Fruit fly (Drosophila melanogaster) whole organism, embryonic: ENCODE measurements around the gene Cht6.

Source experiments
- Asciz ChIP-seq: fragments of 200-800 bp; sonication (Bioruptor generic); optimal IDR thresholded peaks from 2 replicates; lab custom pipeline; 2017; ENCODE audit warnings: missing biosample characterization, mild to moderate bottlenecking, missing genetic modification characterization, missing genetic modification reagents
- CG10565 ChIP-seq: fragments of 200-800 bp; sonication (Bioruptor generic); optimal IDR thresholded peaks from 3 replicates; lab custom pipeline; 2016; ENCODE audit warnings: missing biosample characterization, mild to moderate bottlenecking, missing genetic modification characterization
- CG12155 ChIP-seq: fragments of 200-800 bp; sonication (Bioruptor generic); optimal IDR thresholded peaks from 3 replicates; lab custom pipeline; 2016; ENCODE audit warnings: missing biosample characterization, missing genetic modification characterization
- CG12391 ChIP-seq: fragments of 200-800 bp; sonication (Bioruptor generic); optimal IDR thresholded peaks from 3 replicates; lab custom pipeline; 2018; ENCODE audit warnings: missing biosample characterization, mild to moderate bottlenecking, missing genetic modification characterization, moderate library complexity
- CG14014 ChIP-seq: fragments of 200-800 bp; sonication (Bioruptor generic); IDR thresholded peaks from 2 replicates; pipeline ENCODE4 v1.3.6; 2022; ENCODE audit warnings: missing biosample characterization, missing genetic modification characterization
- CG15269 ChIP-seq: fragments of 200-800 bp; sonication (Bioruptor generic); optimal IDR thresholded peaks from 2 replicates; lab custom pipeline; 2018; ENCODE audit warnings: missing biosample characterization, mild to moderate bottlenecking, missing genetic modification characterization, moderate library complexity
- CG15696 ChIP-seq: fragments of 200-800 bp; sonication (Bioruptor generic); optimal IDR thresholded peaks from 2 replicates; lab custom pipeline; 2019; ENCODE audit warnings: missing biosample characterization, mild to moderate bottlenecking, missing genetic modification characterization, moderate library complexity
- CG16779 ChIP-seq: fragments of 200-800 bp; sonication (Bioruptor generic); IDR thresholded peaks from 2 replicates; pipeline ENCODE4 v1.3.6; 2022; ENCODE audit warnings: missing biosample characterization, missing genetic modification characterization
- CG16813 ChIP-seq: fragments of 200-800 bp; sonication (Bioruptor generic); IDR thresholded peaks from 3 replicates; pipeline ENCODE4 v1.3.6; 2022; ENCODE audit warnings: missing biosample characterization, missing genetic modification characterization; ENCODE audit not compliant: partially characterized antibody
- CG16863 ChIP-seq: fragments of 200-800 bp; sonication (Bioruptor generic); optimal IDR thresholded peaks from 3 replicates; lab custom pipeline; 2016; ENCODE audit warnings: missing biosample characterization, missing genetic modification characterization
- CG1792 ChIP-seq: fragments of 200-800 bp; sonication (Bioruptor generic); optimal IDR thresholded peaks from 2 replicates; lab custom pipeline; 2016; ENCODE audit warnings: missing biosample characterization, missing genetic modification characterization
- CG30403 ChIP-seq: fragments of 200-800 bp; sonication (Bioruptor generic); optimal IDR thresholded peaks from 3 replicates; lab custom pipeline; 2016; ENCODE audit warnings: missing biosample characterization, missing genetic modification characterization
- CG30431 ChIP-seq: fragments of 200-800 bp; sonication (Bioruptor generic); optimal IDR thresholded peaks from 2 replicates; lab custom pipeline; 2017; ENCODE audit warnings: missing biosample characterization, missing genetic modification characterization
- CG31224 ChIP-seq: fragments of 200-800 bp; sonication (Bioruptor generic); IDR thresholded peaks from 2 replicates; pipeline ENCODE4 v1.3.6; 2022; ENCODE audit warnings: missing biosample characterization, missing genetic modification characterization
- CG32767 ChIP-seq: fragments of 200-800 bp; sonication (Bioruptor generic); IDR thresholded peaks from 2 replicates; pipeline ENCODE4 v1.3.6; 2022; ENCODE audit warnings: missing biosample characterization, missing genetic modification characterization
- CG33213 ChIP-seq: fragments of 200-800 bp; sonication (Bioruptor generic); optimal IDR thresholded peaks from 3 replicates; lab custom pipeline; 2016; ENCODE audit warnings: missing biosample characterization, missing genetic modification characterization
- CG6689 ChIP-seq: fragments of 200-800 bp; sonication (Bioruptor generic); IDR thresholded peaks from 2 replicates; pipeline ENCODE4 v1.3.6; 2022; ENCODE audit warnings: missing biosample characterization, missing genetic modification characterization
- CG7786 ChIP-seq: fragments of 200-800 bp; sonication (Bioruptor generic); optimal IDR thresholded peaks from 2 replicates; lab custom pipeline; 2016; ENCODE audit warnings: missing biosample characterization, missing genetic modification characterization
- CG8290 ChIP-seq, 3 experiments: fragments of 200-800 bp; sonication (Bioruptor generic); optimal IDR thresholded peaks; 2 replicates each; lab custom pipeline; 2016 to 2019; ENCODE audit warnings: missing biosample characterization in 3 of 3, missing genetic modification characterization in 3 of 3, mild to moderate bottlenecking in 2 of 3, moderate library complexity in 1 of 3
- CG8388 ChIP-seq: fragments of 200-800 bp; sonication (Bioruptor generic); optimal IDR thresholded peaks from 2 replicates; lab custom pipeline; 2019; ENCODE audit warnings: missing biosample characterization, mild to moderate bottlenecking, missing genetic modification characterization, moderate library complexity
- CG8478 ChIP-seq: fragments of >200 bp; optimal IDR thresholded peaks from 2 replicates; lab custom pipeline; 2018
- CG9215 ChIP-seq: fragments of 200-800 bp; sonication (Bioruptor generic); IDR thresholded peaks from 2 replicates; pipeline ENCODE4 v1.3.6; 2022; ENCODE audit warnings: missing biosample characterization, missing genetic modification characterization
- Mes4 ChIP-seq: fragments of 200-800 bp; sonication (Bioruptor generic); optimal IDR thresholded peaks from 2 replicates; lab custom pipeline; 2016; ENCODE audit warnings: missing biosample characterization, missing genetic modification characterization
- Myb ChIP-seq: fragments of 200-800 bp; sonication (Bioruptor generic); optimal IDR thresholded peaks from 2 replicates; lab custom pipeline; 2016; ENCODE audit warnings: missing biosample characterization, missing genetic modification characterization
- Sin3A ChIP-seq: fragments of >200 bp; optimal IDR thresholded peaks from 2 replicates; lab custom pipeline; 2018
- Stat92E ChIP-seq, 3 experiments: fragments of >200 bp in 2 of 3; fragments of 200-800 bp in 1 of 3; sonication (Bioruptor generic) in 1 of 3; optimal IDR thresholded peaks; 2 replicates each; lab custom pipeline; 2017 to 2019; ENCODE audit warnings: missing biosample characterization in 3 of 3, missing genetic modification characterization in 3 of 3, mild to moderate bottlenecking in 1 of 3, moderate library complexity in 1 of 3
- Xrp1 ChIP-seq: fragments of 200-800 bp; sonication (Bioruptor generic); IDR thresholded peaks from 2 replicates; pipeline ENCODE4 v1.3.6; 2022; ENCODE audit warnings: missing biosample characterization, missing genetic modification characterization
- ase ChIP-seq: fragments of 200-800 bp; sonication (Bioruptor generic); IDR thresholded peaks from 3 replicates; pipeline ENCODE4 v1.3.6; 2022; ENCODE audit warnings: missing biosample characterization, missing genetic modification characterization
- corto ChIP-seq: fragments of 200-800 bp; sonication (Bioruptor generic); optimal IDR thresholded peaks from 2 replicates; lab custom pipeline; 2016; ENCODE audit warnings: missing biosample characterization, mild to moderate bottlenecking, missing genetic modification characterization, moderate library complexity
- cwo ChIP-seq: fragments of 200-800 bp; sonication (Bioruptor generic); optimal IDR thresholded peaks from 3 replicates; lab custom pipeline; 2017; ENCODE audit warnings: missing biosample characterization, missing genetic modification characterization, mild to moderate bottlenecking, moderate library complexity, missing genetic modification reagents
- dmrt11E ChIP-seq: fragments of 200-800 bp; sonication (Bioruptor generic); optimal IDR thresholded peaks from 3 replicates; lab custom pipeline; 2018; ENCODE audit warnings: missing biosample characterization, mild to moderate bottlenecking, missing genetic modification characterization, moderate library complexity
- ems ChIP-seq: fragments of 200-800 bp; sonication (Bioruptor generic); optimal IDR thresholded peaks from 3 replicates; lab custom pipeline; 2016; ENCODE audit warnings: missing biosample characterization, missing genetic modification characterization
- fd3F ChIP-seq: fragments of 200-800 bp; sonication (Bioruptor generic); optimal IDR thresholded peaks from 2 replicates; lab custom pipeline; 2018; ENCODE audit warnings: missing biosample characterization, mild to moderate bottlenecking, missing genetic modification characterization, moderate library complexity
- fd64A ChIP-seq: fragments of 200-800 bp; sonication (Bioruptor generic); optimal IDR thresholded peaks from 3 replicates; lab custom pipeline; 2018; ENCODE audit warnings: missing biosample characterization, mild to moderate bottlenecking, missing genetic modification characterization
- gsb-n ChIP-seq: fragments of 200-800 bp; sonication (Bioruptor generic); optimal IDR thresholded peaks from 3 replicates; lab custom pipeline; 2018; ENCODE audit warnings: missing biosample characterization, mild to moderate bottlenecking, missing genetic modification characterization
- jing ChIP-seq: fragments of 200-800 bp; sonication (Bioruptor generic); optimal IDR thresholded peaks from 2 replicates; lab custom pipeline; 2018; ENCODE audit warnings: missing biosample characterization, mild to moderate bottlenecking, missing genetic modification characterization
- kni ChIP-seq: fragments of 200-800 bp; sonication (Bioruptor generic); optimal IDR thresholded peaks from 3 replicates; lab custom pipeline; 2017; ENCODE audit warnings: mild to moderate bottlenecking, missing biosample characterization, missing genetic modification reagents, missing genetic modification characterization
- lmd ChIP-seq: fragments of 200-800 bp; sonication (Bioruptor generic); IDR thresholded peaks from 2 replicates; pipeline ENCODE4 v1.3.6; 2022; ENCODE audit warnings: missing biosample characterization, missing genetic modification characterization
- nerfin-2 ChIP-seq: fragments of 200-800 bp; sonication (Bioruptor generic); IDR thresholded peaks from 2 replicates; pipeline ENCODE4 v1.3.6; 2022; ENCODE audit warnings: missing biosample characterization, missing genetic modification characterization; ENCODE audit not compliant: partially characterized antibody
- pan ChIP-seq, 4 experiments: fragments of >200 bp in 3 of 4; fragments of 200-800 bp in 1 of 4; sonication (Bioruptor generic) in 1 of 4; optimal IDR thresholded peaks in 3 of 4; IDR thresholded peaks in 1 of 4; 2 replicates each; pipeline versions ENCODE4 v1.3.6 to Lab custom; 2017 to 2022; ENCODE audit warnings: missing biosample characterization in 2 of 4, missing genetic modification characterization in 2 of 4, mixed read lengths in 1 of 4
- phol ChIP-seq: fragments of 200-800 bp; sonication (Bioruptor generic); optimal IDR thresholded peaks from 3 replicates; lab custom pipeline; 2018; ENCODE audit warnings: missing biosample characterization, mild to moderate bottlenecking, missing genetic modification characterization, moderate library complexity
- ranshi ChIP-seq: fragments of 200-800 bp; sonication (Bioruptor generic); IDR thresholded peaks from 2 replicates; pipeline ENCODE4 v1.3.6; 2022; ENCODE audit warnings: missing biosample characterization, missing genetic modification characterization
- repo ChIP-seq: fragments of 200-800 bp; sonication (Bioruptor generic); optimal IDR thresholded peaks from 2 replicates; lab custom pipeline; 2016; ENCODE audit warnings: missing biosample characterization, missing genetic modification characterization
- sens-2 ChIP-seq: fragments of 200-800 bp; sonication (Bioruptor generic); IDR thresholded peaks from 2 replicates; pipeline ENCODE4 v1.3.6; 2022; ENCODE audit warnings: missing biosample characterization, missing genetic modification characterization
- sisA ChIP-seq: fragments of 200-800 bp; sonication (Bioruptor generic); IDR thresholded peaks from 2 replicates; pipeline ENCODE4 v1.3.6; 2022; ENCODE audit warnings: missing biosample characterization, missing genetic modification characterization
- sqz ChIP-seq: fragments of 200-800 bp; sonication (Bioruptor generic); optimal IDR thresholded peaks from 3 replicates; lab custom pipeline; 2018; ENCODE audit warnings: missing biosample characterization, mild to moderate bottlenecking, missing genetic modification characterization
- tap ChIP-seq: fragments of 200-800 bp; optimal IDR thresholded peaks from 3 replicates; lab custom pipeline; 2019; ENCODE audit warnings: missing biosample characterization, mild to moderate bottlenecking, missing genetic modification characterization, moderate library complexity
- tgo ChIP-seq: fragments of 200-800 bp; sonication (Bioruptor generic); IDR thresholded peaks from 3 replicates; pipeline ENCODE4 v1.3.6; 2022; ENCODE audit warnings: missing biosample characterization, missing genetic modification characterization
- toy ChIP-seq: fragments of 200-800 bp; sonication (Bioruptor generic); IDR thresholded peaks from 2 replicates; pipeline ENCODE4 v1.3.6; 2022; ENCODE audit warnings: missing biosample characterization, missing genetic modification characterization

Gene Cht6

DNA sequence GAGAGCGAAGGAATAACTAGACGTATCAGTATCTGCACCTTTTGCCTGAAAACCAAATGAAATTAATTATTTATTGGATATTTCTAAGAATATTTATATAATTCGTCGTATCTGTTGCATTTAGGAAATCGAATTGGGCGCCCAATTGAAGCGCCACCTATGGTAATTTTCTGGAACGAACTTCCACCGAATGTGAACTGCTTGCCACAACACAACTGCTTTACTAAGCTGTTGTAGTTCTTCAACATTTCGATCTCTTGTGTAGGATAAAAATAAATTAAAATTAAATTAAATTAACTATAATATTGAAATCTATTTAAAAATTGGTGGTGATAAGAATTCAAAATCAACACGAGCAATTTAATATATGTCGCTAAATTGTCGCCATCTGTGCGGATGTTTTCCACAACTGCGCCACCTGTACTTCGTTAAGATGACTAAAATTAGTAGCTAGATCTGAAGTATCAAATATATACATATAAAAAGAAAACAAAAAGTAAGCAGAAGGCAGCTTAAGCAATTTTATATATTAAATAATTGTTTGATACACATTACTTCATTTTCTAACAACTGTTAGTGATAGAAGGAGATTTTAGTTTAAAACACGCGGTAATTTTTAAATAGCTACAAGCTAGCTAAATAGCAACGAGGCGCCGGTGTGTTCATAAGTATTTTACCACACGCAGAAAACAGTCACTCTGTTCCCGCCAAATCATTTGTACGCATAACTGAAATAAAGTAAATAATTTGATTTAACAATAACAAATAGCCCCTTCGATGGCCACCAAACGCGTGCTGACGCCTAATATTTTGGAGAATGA, 6.6 kb upstream of the Cht6 start, which contains the start of gene Dna2 (continued):
- TF ChIP-seq ranshi (GFP tag; lab: Robert Waterston, UW) (no peak; the same call in 1 of the 2 replicates), CG1792 (GFP tag; lab: Kevin White, UChicago) (no peak), tap (tag; lab: Kevin White, UChicago) (no peak), CG6689 (GFP tag; lab: Robert Waterston, UW) (no peak; the same call in 1 of the 2 replicates), kni (GFP tag; lab: Kevin White, UChicago) (no peak), sisA (peak; percentile 48), CG8388 (no peak), toy (GFP tag; lab: Robert Waterston, UW) (no peak), repo (no peak), Myb (GFP tag; lab: Kevin White, UChicago) (no peak), tgo (no peak), CG15269 (tag; lab: Kevin White, UChicago) (no peak), Xrp1 (GFP tag; lab: Robert Waterston, UW) (no peak), CG15696 (tag; lab: Kevin White, UChicago) (peak; percentile 48), Asciz (no peak), CG32767 (GFP tag; lab: Robert Waterston, UW) (no peak), CG7786 (GFP tag; lab: Kevin White, UChicago) (no peak), Mes4 (no peak), sqz (GFP tag; lab: Kevin White, UChicago) (no peak), CG33213 (GFP tag; lab: Kevin White, UChicago) (no peak), CG8478 (lab: Kevin White, UChicago) (no peak), CG12391 (tag; lab: Kevin White, UChicago) (peak; percentile 5), CG10565 (GFP tag; lab: Kevin White, UChicago) (no peak), gsb-n (tag; lab: Kevin White, UChicago) (no peak), corto (GFP tag; lab: Kevin White, UChicago) (no peak), CG8290 (GFP tag; optimal IDR thresholded peaks at IDR 0.05; lab: Kevin White, UChicago) (no peak), CG8290 (tag; optimal IDR thresholded peaks at IDR 0.05; lab: Kevin White, UChicago) (no peak), CG16863 (GFP tag; lab: Kevin White, UChicago) (no peak), fd64A (GFP tag; lab: Kevin White, UChicago) (no peak), CG12155 (no peak), Stat92E (GFP tag; optimal IDR thresholded peaks at IDR 0.05; lab: Kevin White, UChicago) (no peak), Sin3A (lab: Kevin White, UChicago) (peak; percentile 23), dmrt11E (tag; lab: Kevin White, UChicago) (peak; percentile 9), CG30431 (no peak), fd3F (no peak), nerfin-2 (no peak), ase (GFP tag; lab: Robert Waterston, UW) (no peak), CG30403 (GFP tag; lab: Kevin White, UChicago) (peak; percentile 11), sens-2 (no peak), CG9215 (GFP tag; lab: Robert Waterston, UW) (peak; percentile 5; the same call in 1 of the 2 replicates), ems (GFP tag; lab: Kevin White, UChicago) (no peak), cwo (GFP tag; lab: Kevin White, UChicago) (no peak), jing (GFP tag; lab: Kevin White, UChicago) (no peak), CG16779 (GFP tag; lab: Robert Waterston, UW) (no peak), lmd (no peak; the same call in 1 of the 2 replicates), phol (peak; percentile 36), CG14014 (GFP tag; lab: Robert Waterston, UW) (no peak), CG31224 (no peak), CG16813 (GFP tag; lab: Robert Waterston, UW) (no peak), pan (optimal IDR thresholded peaks at IDR 0.05; lab: Kevin White, UChicago) (no peak), pan (GFP tag; optimal IDR thresholded peaks at IDR 0.05 in 1 of 2, IDR thresholded peaks at IDR 0.05 in 1 of 2) (no peak)
